Worm (Caenorhabditis elegans): ENCODE data around the gene K10G4.10.

DNA sequence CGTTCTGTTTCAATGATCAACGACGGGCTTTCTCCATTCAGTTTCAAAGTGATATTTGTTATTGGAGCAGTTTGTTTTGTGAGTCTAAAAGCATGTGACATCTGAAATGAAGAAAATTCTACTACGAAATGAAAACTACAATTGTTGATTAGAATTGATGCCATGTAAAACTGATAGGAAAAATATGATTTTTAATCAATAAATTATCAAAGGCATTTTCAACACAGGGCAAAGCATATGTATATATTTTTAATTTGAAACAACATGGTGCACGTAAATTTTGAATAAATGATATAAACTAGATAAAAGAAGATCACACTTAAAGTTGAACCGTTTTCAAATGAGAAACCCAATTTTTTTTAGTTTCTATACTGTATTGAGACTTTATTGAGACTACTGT lies 28.0 kb downstream of the K10G4.10 start, which contains the start of gene K10G4.5:
- no peak for TF ChIP-seq nfya-1 (tag; optimal IDR thresholded peaks at IDR 0.05; ENCODE audit: insufficient read depth)
- TF ChIP-seq ceh-28 (tag; optimal IDR thresholded peaks at IDR 0.05), result no peak
- TF ChIP-seq skn-1 (tag; optimal IDR thresholded peaks at IDR 0.05), result no peak
- no peak for TF ChIP-seq lsy-12 (tag; optimal IDR thresholded peaks at IDR 0.05)
- no peak for TF ChIP-seq egl-27 (tag; optimal IDR thresholded peaks at IDR 0.05)
- no peak for TF ChIP-seq zag-1 (tag; optimal IDR thresholded peaks at IDR 0.05)

All from whole organism, L3 larva.